Worm (Caenorhabditis elegans) whole organism, midembryonic: ENCODE data around the gene fipr-13.

ENCODE experiments used
- T22C8.4 ChIP-seq: fragments of 200-800 bp; sonication (Bioruptor generic); IDR thresholded peaks from 2 replicates; pipeline ENCODE4 v1.3.6; 2022; ENCODE audit warnings: missing genetic modification characterization, missing compliant biosample characterization
- cog-1 ChIP-seq: sonication (generic microtip); optimal IDR thresholded peaks from 2 replicates; lab custom pipeline; 2016; ENCODE audit warnings: missing genetic modification characterization, missing compliant biosample characterization
- flt-1 ChIP-seq: fragments of 200-800 bp; sonication (Bioruptor generic); IDR thresholded peaks from 2 replicates; pipeline ENCODE4 v1.3.6; 2022; ENCODE audit warnings: missing genetic modification characterization, missing compliant biosample characterization
- klf-2 ChIP-seq: fragments of 200-800 bp; sonication (Bioruptor generic); conservative IDR thresholded peaks from 2 replicates; pipeline ENCODE4 v1.3.6; 2022; ENCODE audit warnings: missing genetic modification reagents, missing genetic modification characterization, missing compliant biosample characterization
- med-1 ChIP-seq: sonication (generic microtip); optimal IDR thresholded peaks from 2 replicates; lab custom pipeline; 2017; ENCODE audit warnings: missing genetic modification characterization, mild to moderate bottlenecking, missing compliant biosample characterization, antibody characterized with exemption, missing genetic modification reagents; ENCODE audit not compliant: insufficient read depth
- ref-1 ChIP-seq: fragments of 200-800 bp; sonication (Bioruptor generic); conservative IDR thresholded peaks from 2 replicates; pipeline ENCODE4 v1.3.6; 2022; ENCODE audit warnings: missing genetic modification reagents, missing genetic modification characterization, missing compliant biosample characterization
- tab-1 ChIP-seq: fragments of 200-800 bp; sonication (Bioruptor generic); IDR thresholded peaks from 2 replicates; pipeline ENCODE4 v1.3.6; 2022; ENCODE audit warnings: missing genetic modification characterization, missing compliant biosample characterization
- ztf-23 ChIP-seq: fragments of 200-800 bp; sonication (Bioruptor generic); IDR thresholded peaks from 2 replicates; pipeline ENCODE4 v1.3.6; 2022; ENCODE audit warnings: missing genetic modification reagents, missing genetic modification characterization, missing compliant biosample characterization
- ztf-29 ChIP-seq: fragments of 200-800 bp; sonication (Bioruptor generic); IDR thresholded peaks from 2 replicates; pipeline ENCODE4 v1.3.6; 2022; ENCODE audit warnings: missing genetic modification reagents, missing genetic modification characterization, missing compliant biosample characterization

The fipr-13 gene

ce11 chrV:10096932-10097331 lies 32.6 kb downstream of the fipr-13 start:
- TF ChIP-seq ztf-29 (no peak), T22C8.4 (GFP tag; lab: Robert Waterston, UW) (no peak)

ce11 chrV:10098429-10098828 lies 34.1 kb downstream of the fipr-13 start, which contains the start of gene ugt-47:
TSS of gene ugt-47 (minus strand) at chrV:10098597.
- TF ChIP-seq cog-1 (tag; lab: Kevin White, UChicago), result no peak
- TF ChIP-seq tab-1 (GFP tag; lab: Robert Waterston, UW), result no peak
- no peak for TF ChIP-seq ref-1 (GFP tag; lab: Robert Waterston, UW)
- no peak for TF ChIP-seq ztf-29
- TF ChIP-seq flt-1 (GFP tag; lab: Robert Waterston, UW), result no peak
- TF ChIP-seq med-1, result no peak
- TF ChIP-seq klf-2 (GFP tag; lab: Robert Waterston, UW), result no peak
- TF ChIP-seq ztf-23 (GFP tag; lab: Robert Waterston, UW), result no peak

DNA sequence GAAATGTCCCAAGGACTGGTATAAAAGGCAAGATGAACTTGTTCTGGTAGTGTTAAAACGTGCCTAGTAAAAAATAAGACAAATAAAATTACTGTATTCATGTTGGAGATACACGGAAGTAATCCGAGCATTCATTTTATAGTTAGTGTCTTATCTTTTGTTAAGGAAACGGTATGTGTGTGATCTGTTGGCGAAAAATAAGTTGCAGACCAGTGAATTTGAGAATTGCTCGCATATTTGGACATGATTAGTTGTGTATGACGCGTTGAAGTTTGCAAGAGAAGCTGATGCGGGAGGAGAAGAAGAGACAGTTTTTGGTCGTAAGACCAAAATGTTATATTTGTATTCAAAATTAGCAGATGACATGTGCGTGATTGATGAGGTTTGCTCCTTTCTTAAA lies 37.6 kb downstream of the fipr-13 start, which contains the start of gene C08B6.14:
Gene C08B6.14 (minus strand): TSS at position 101 of the 400 bp plus-strand sequence.
- TF ChIP-seq cog-1 (tag; lab: Kevin White, UChicago) (no peak), med-1 (no peak), T22C8.4 (GFP tag; lab: Robert Waterston, UW) (no peak), ztf-29 (no peak), tab-1 (GFP tag; lab: Robert Waterston, UW) (no peak), flt-1 (GFP tag; lab: Robert Waterston, UW) (no peak), ztf-23 (GFP tag; lab: Robert Waterston, UW) (no peak), ref-1 (GFP tag; lab: Robert Waterston, UW) (no peak), klf-2 (GFP tag; lab: Robert Waterston, UW) (no peak)

ce11 chrV:10103811-10104210 lies 39.5 kb downstream of the fipr-13 start:
- no peak for TF ChIP-seq cog-1 (tag; lab: Kevin White, UChicago)
- TF ChIP-seq tab-1 (GFP tag; lab: Robert Waterston, UW), result no peak

DNA sequence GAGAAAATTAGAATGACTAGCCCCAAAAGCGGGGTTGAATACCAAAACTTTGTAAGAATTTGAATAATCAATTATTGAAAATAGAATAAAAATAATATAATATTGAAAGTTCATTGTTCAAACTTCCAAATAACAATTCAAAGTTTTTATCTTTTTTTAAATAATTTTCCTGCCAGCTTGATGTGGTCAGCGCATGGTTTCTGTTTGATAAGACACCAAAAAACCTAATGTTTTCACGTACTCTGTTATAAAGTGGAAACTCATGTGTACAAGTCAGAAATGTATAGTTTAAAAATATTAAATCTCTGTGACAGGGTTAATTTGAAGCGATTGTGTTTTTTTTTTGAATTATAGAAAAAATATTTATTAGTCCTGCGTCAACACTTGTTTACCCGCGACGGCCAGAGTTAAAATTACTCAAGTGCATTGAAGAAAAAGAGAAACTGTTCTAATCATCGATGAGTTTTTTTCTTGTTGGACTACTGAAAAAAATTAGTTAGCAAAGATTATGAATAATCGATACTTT lies 40.5 kb downstream of the fipr-13 start, which contains the start of gene ugt-17:
Gene ugt-17 (minus strand): TSS at position 180 of the 526 bp plus-strand sequence.
- TF ChIP-seq ztf-29 (no peak), ref-1 (GFP tag; lab: Robert Waterston, UW) (no peak), ztf-23 (GFP tag; lab: Robert Waterston, UW) (no peak), flt-1 (GFP tag; lab: Robert Waterston, UW) (no peak), cog-1 (tag; lab: Kevin White, UChicago) (no peak), klf-2 (GFP tag; lab: Robert Waterston, UW) (no peak), med-1 (no peak), tab-1 (GFP tag; lab: Robert Waterston, UW) (no peak), T22C8.4 (GFP tag; lab: Robert Waterston, UW) (no peak)

- TF ChIP-seq ztf-23 (GFP tag; lab: Robert Waterston, UW) (no peak), T22C8.4 (GFP tag; lab: Robert Waterston, UW) (no peak), flt-1 (GFP tag; lab: Robert Waterston, UW) (no peak), tab-1 (GFP tag; lab: Robert Waterston, UW) (no peak), med-1 (no peak), ztf-29 (no peak), ref-1 (GFP tag; lab: Robert Waterston, UW) (no peak), klf-2 (GFP tag; lab: Robert Waterston, UW) (no peak), cog-1 (tag; lab: Kevin White, UChicago) (no peak)
These were observed 41.1 kb downstream of the fipr-13 start, which contains the start of gene C08B6.2 for ce11 chrV:10105412-10105811. TSS of gene C08B6.2 (plus strand) at chrV:10105712.

DNA sequence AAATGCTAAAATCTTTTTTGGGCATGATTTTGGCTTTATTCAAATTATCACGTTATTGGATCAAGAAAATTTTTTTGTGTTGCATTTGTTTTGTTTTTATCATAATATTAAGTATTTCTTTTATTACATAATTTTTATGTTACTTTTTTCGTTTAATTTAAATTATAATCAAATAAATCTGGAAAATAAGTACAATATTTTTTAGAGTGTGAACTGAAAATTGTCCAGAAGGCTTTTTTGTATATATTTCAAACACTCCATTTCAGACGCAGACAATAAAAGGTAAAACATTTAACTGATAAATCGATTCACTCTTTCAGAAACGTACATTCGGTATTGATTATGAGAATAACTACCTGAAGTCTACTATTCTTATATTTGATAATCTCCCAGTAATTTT lies 43.0 kb downstream of the fipr-13 start, which contains the start of gene C08B6.11:
Gene C08B6.11 (plus strand): TSS at position 301 of the 400 bp plus-strand sequence.
- TF ChIP-seq T22C8.4 (GFP tag; lab: Robert Waterston, UW) (no peak), cog-1 (tag; lab: Kevin White, UChicago) (no peak), klf-2 (GFP tag; lab: Robert Waterston, UW) (no peak), flt-1 (GFP tag; lab: Robert Waterston, UW) (no peak), ztf-29 (no peak), med-1 (no peak), tab-1 (GFP tag; lab: Robert Waterston, UW) (no peak), ztf-23 (GFP tag; lab: Robert Waterston, UW) (no peak), ref-1 (GFP tag; lab: Robert Waterston, UW) (no peak)

DNA sequence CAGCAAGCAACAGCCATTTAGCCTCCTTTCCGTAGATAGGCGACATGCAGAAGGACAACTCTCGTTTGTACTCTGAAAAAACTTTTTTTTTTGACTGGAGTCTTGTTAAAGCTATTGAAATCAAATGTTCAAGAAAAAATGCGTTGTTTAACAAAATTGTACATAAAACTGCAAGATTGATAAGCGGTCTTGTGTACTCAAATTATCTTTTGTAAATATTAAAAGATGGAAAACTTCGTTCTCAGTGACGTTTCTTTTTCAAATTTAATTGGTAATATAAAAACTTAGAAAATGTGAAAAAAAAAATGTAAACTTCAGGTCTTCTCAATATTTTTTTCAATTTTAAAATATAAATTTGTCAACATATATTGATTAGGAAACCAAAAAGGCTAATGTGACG lies 46.8 kb downstream of the fipr-13 start:
- no peak for TF ChIP-seq ztf-23 (GFP tag; lab: Robert Waterston, UW)
- TF ChIP-seq ztf-29, result no peak
- TF ChIP-seq klf-2 (GFP tag; lab: Robert Waterston, UW), result no peak
- no peak for TF ChIP-seq T22C8.4 (GFP tag; lab: Robert Waterston, UW)
- no peak for TF ChIP-seq ref-1 (GFP tag; lab: Robert Waterston, UW)

DNA sequence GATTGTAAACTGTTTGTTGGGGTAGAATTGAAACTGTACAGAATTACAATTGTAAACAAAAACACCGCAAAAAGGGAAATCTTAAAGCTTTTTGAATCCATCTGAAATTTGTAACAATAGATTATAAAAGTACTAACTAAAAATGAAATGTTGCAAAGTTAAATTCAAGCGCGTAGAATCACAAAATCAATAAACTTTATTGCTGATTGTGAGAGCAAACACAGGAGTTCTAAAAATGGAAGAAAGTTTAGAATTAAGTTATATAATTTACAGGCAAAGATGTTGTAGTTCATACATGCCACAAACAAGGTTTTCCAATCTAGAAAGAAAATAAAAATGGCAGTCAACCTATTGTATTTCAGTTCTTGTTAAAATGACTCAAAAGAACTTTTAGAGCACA lies 47.9 kb downstream of the fipr-13 start, which contains the start of gene C08B6.3:
Gene C08B6.3 (minus strand): TSS at position 101 of the 400 bp plus-strand sequence.
- TF ChIP-seq klf-2 (GFP tag; lab: Robert Waterston, UW) (no peak), cog-1 (tag; lab: Kevin White, UChicago) (no peak), flt-1 (GFP tag; lab: Robert Waterston, UW) (no peak), ztf-23 (GFP tag; lab: Robert Waterston, UW) (no peak), tab-1 (GFP tag; lab: Robert Waterston, UW) (no peak), T22C8.4 (GFP tag; lab: Robert Waterston, UW) (no peak)

DNA sequence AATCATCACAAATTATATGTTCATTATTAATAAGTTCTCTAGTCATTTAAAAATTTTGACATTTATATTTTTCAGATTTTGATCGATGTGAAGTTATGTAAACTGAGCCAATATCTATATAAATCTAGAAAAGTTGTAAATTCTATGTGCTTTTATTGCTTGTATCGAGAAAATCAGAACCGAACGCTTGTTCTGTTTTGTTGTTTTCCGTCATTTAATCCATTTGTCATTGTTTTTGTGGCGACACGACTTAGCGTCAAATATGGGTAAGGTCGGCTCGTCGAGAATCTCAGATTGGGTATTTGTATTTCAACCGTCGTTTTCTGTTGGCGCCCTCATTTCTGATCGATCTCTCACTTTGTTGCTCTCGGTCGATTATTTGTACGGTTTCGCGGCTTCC lies 50.0 kb downstream of the fipr-13 start, which contains the start of gene cht-5:
Gene cht-5 (plus strand): TSS at position 301 of the 400 bp plus-strand sequence.
- TF ChIP-seq ztf-23 (GFP tag; lab: Robert Waterston, UW) (no peak), tab-1 (GFP tag; lab: Robert Waterston, UW) (no peak), ztf-29 (no peak), cog-1 (tag; lab: Kevin White, UChicago) (no peak), T22C8.4 (GFP tag; lab: Robert Waterston, UW) (no peak), flt-1 (GFP tag; lab: Robert Waterston, UW) (no peak)
